Worm (Caenorhabditis elegans) whole organism, late embryonic: ENCODE results near the gene Y54F10BM.3.

ENCODE experiments used
- C08G9.2 ChIP-seq: sonication (generic microtip); optimal IDR thresholded peaks from 2 replicates; lab custom pipeline; 2016; ENCODE audit warnings: mild to moderate bottlenecking, missing genetic modification characterization, moderate library complexity, missing compliant biosample characterization
- C38D4.7 ChIP-seq: fragments of 200-800 bp; sonication (Bioruptor generic); optimal IDR thresholded peaks from 2 replicates; lab custom pipeline; 2018; ENCODE audit warnings: mild to moderate bottlenecking, missing genetic modification characterization, moderate library complexity, missing compliant biosample characterization
- K09A11.1 ChIP-seq: sonication (generic microtip); optimal IDR thresholded peaks from 2 replicates; lab custom pipeline; 2017; ENCODE audit warnings: antibody characterized with exemption, mild to moderate bottlenecking, missing genetic modification characterization, missing compliant biosample characterization; ENCODE audit not compliant: insufficient read depth
- Y22D7AL.16 ChIP-seq: sonication (generic microtip); optimal IDR thresholded peaks from 2 replicates; lab custom pipeline; 2016; ENCODE audit warnings: missing genetic modification characterization, missing compliant biosample characterization
- ahr-1 ChIP-seq: sonication (generic microtip); optimal IDR thresholded peaks from 2 replicates; lab custom pipeline; 2016; ENCODE audit warnings: missing genetic modification characterization, missing compliant biosample characterization
- ama-1 ChIP-seq: fragments of 150-350 bp; optimal IDR thresholded peaks from 2 replicates; lab custom pipeline; 2014
- ceh-14 ChIP-seq: sonication (generic microtip); optimal IDR thresholded peaks from 2 replicates; lab custom pipeline; 2016; ENCODE audit warnings: missing genotype, missing genetic modification characterization, missing compliant biosample characterization
- ceh-18 ChIP-seq: sonication (generic microtip); optimal IDR thresholded peaks from 2 replicates; lab custom pipeline; 2016; ENCODE audit warnings: missing genetic modification characterization, missing compliant biosample characterization
- ceh-2 ChIP-seq: sonication (generic microtip); optimal IDR thresholded peaks from 2 replicates; lab custom pipeline; 2016; ENCODE audit warnings: missing genotype, missing genetic modification characterization, missing compliant biosample characterization
- ceh-22 ChIP-seq: sonication (generic microtip); optimal IDR thresholded peaks from 2 replicates; lab custom pipeline; 2017; ENCODE audit warnings: missing biosample characterization, missing genetic modification characterization
- ceh-30 ChIP-seq: fragments of 150-350 bp; optimal IDR thresholded peaks from 2 replicates; lab custom pipeline; 2014; ENCODE audit warnings: missing biosample characterization, missing genetic modification characterization
- ceh-31 ChIP-seq: sonication (generic microtip); optimal IDR thresholded peaks from 2 replicates; lab custom pipeline; 2016; ENCODE audit warnings: missing genetic modification characterization, missing compliant biosample characterization
- ceh-34 ChIP-seq: sonication (generic microtip); optimal IDR thresholded peaks from 2 replicates; lab custom pipeline; 2016; ENCODE audit warnings: mild to moderate bottlenecking, missing genetic modification characterization, missing compliant biosample characterization
- ceh-45 ChIP-seq: fragments of 200-800 bp; sonication (Bioruptor generic); IDR thresholded peaks from 2 replicates; pipeline ENCODE4 v1.3.6; 2022; ENCODE audit warnings: missing genetic modification reagents, missing genetic modification characterization, missing compliant biosample characterization
- ceh-48 ChIP-seq: sonication (generic microtip); optimal IDR thresholded peaks from 2 replicates; lab custom pipeline; 2016; ENCODE audit warnings: missing genetic modification characterization, inconsistent platforms, missing compliant biosample characterization
- ceh-6 ChIP-seq: fragments of 200-800 bp; sonication (Bioruptor generic); optimal IDR thresholded peaks from 2 replicates; lab custom pipeline; 2018; ENCODE audit warnings: mild to moderate bottlenecking, missing genetic modification characterization, missing compliant biosample characterization
- ceh-9 ChIP-seq: sonication (generic microtip); optimal IDR thresholded peaks from 2 replicates; lab custom pipeline; 2016; ENCODE audit warnings: mild to moderate bottlenecking, missing genetic modification characterization, inconsistent platforms, missing compliant biosample characterization
- che-1 ChIP-seq: sonication (generic microtip); optimal IDR thresholded peaks from 2 replicates; lab custom pipeline; 2016; ENCODE audit warnings: mild to moderate bottlenecking, missing genetic modification characterization, missing compliant biosample characterization
- dmd-4 ChIP-seq: sonication (generic microtip); optimal IDR thresholded peaks from 2 replicates; lab custom pipeline; 2016; ENCODE audit warnings: borderline replicate concordance, missing genetic modification characterization, missing compliant biosample characterization
- dve-1 ChIP-seq: sonication (generic microtip); optimal IDR thresholded peaks from 2 replicates; lab custom pipeline; 2017; ENCODE audit warnings: antibody characterized with exemption, mild to moderate bottlenecking, missing genetic modification characterization, missing compliant biosample characterization
- ets-4 ChIP-seq: sonication (generic microtip); optimal IDR thresholded peaks from 2 replicates; lab custom pipeline; 2016; ENCODE audit warnings: missing genetic modification characterization, missing compliant biosample characterization
- eyg-1 ChIP-seq: sonication (generic microtip); optimal IDR thresholded peaks from 2 replicates; lab custom pipeline; 2016; ENCODE audit warnings: missing genotype, missing genetic modification characterization, missing compliant biosample characterization
- fax-1 ChIP-seq: sonication (generic microtip); optimal IDR thresholded peaks from 2 replicates; lab custom pipeline; 2016; ENCODE audit warnings: missing genotype, missing genetic modification characterization, missing compliant biosample characterization
- fkh-10 ChIP-seq: fragments of 150-350 bp; optimal IDR thresholded peaks from 2 replicates; lab custom pipeline; 2014; ENCODE audit warnings: missing biosample characterization, missing genetic modification reagents, missing genetic modification characterization
- fkh-6 ChIP-seq: sonication (generic microtip); optimal IDR thresholded peaks from 2 replicates; lab custom pipeline; 2016; ENCODE audit warnings: missing genetic modification characterization, missing compliant biosample characterization
- hlh-13 ChIP-seq: fragments of 200-800 bp; sonication (Bioruptor generic); optimal IDR thresholded peaks from 2 replicates; lab custom pipeline; 2018; ENCODE audit warnings: mild to moderate bottlenecking, missing genetic modification characterization, missing compliant biosample characterization
- hlh-15 ChIP-seq: sonication (generic microtip); optimal IDR thresholded peaks from 2 replicates; lab custom pipeline; 2016; ENCODE audit warnings: missing genetic modification characterization, missing compliant biosample characterization
- hlh-30 ChIP-seq: sonication (generic microtip); optimal IDR thresholded peaks from 2 replicates; lab custom pipeline; 2017; ENCODE audit warnings: antibody characterized with exemption, missing genetic modification characterization, missing compliant biosample characterization; ENCODE audit not compliant: insufficient read depth
- hlh-6 ChIP-seq: sonication (generic microtip); optimal IDR thresholded peaks from 2 replicates; lab custom pipeline; 2016; ENCODE audit warnings: missing genotype, missing genetic modification characterization, missing compliant biosample characterization
- hlh-8 ChIP-seq: sonication (generic microtip); optimal IDR thresholded peaks from 2 replicates; lab custom pipeline; 2016; ENCODE audit warnings: missing genotype, missing genetic modification characterization, missing compliant biosample characterization
- lim-6 ChIP-seq: sonication (generic microtip); optimal IDR thresholded peaks from 2 replicates; lab custom pipeline; 2016; ENCODE audit warnings: missing genetic modification characterization, missing compliant biosample characterization
- lin-11 ChIP-seq: fragments of 200-800 bp; sonication (Bioruptor generic); optimal IDR thresholded peaks from 2 replicates; lab custom pipeline; 2018; ENCODE audit warnings: mild to moderate bottlenecking, missing genetic modification characterization, missing compliant biosample characterization
- mec-3 ChIP-seq: sonication (generic microtip); optimal IDR thresholded peaks from 2 replicates; lab custom pipeline; 2016; ENCODE audit warnings: borderline replicate concordance, missing genetic modification characterization, missing compliant biosample characterization
- nfya-1 ChIP-seq: sonication (generic microtip); optimal IDR thresholded peaks from 2 replicates; lab custom pipeline; 2017; ENCODE audit warnings: missing genetic modification characterization, mild to moderate bottlenecking, missing compliant biosample characterization, antibody characterized with exemption, moderate library complexity
- nhr-232 ChIP-seq: sonication (generic microtip); optimal IDR thresholded peaks from 2 replicates; lab custom pipeline; 2016; ENCODE audit warnings: missing genetic modification characterization, missing compliant biosample characterization
- npax-4 ChIP-seq: sonication (generic microtip); optimal IDR thresholded peaks from 2 replicates; lab custom pipeline; 2016; ENCODE audit warnings: missing genetic modification characterization, missing compliant biosample characterization
- odd-2 ChIP-seq: sonication (generic microtip); optimal IDR thresholded peaks from 2 replicates; lab custom pipeline; 2017; ENCODE audit warnings: antibody characterized with exemption, mild to moderate bottlenecking, missing genetic modification characterization, missing compliant biosample characterization
- pag-3 ChIP-seq: sonication (generic microtip); optimal IDR thresholded peaks from 2 replicates; lab custom pipeline; 2016; ENCODE audit warnings: missing compliant biosample characterization, missing genetic modification characterization, borderline replicate concordance
- pat-9 ChIP-seq: fragments of 200-800 bp; sonication (Bioruptor generic); optimal IDR thresholded peaks from 2 replicates; lab custom pipeline; 2018; ENCODE audit warnings: mild to moderate bottlenecking, missing genetic modification characterization, moderate library complexity, missing compliant biosample characterization
- pax-1 ChIP-seq: fragments of 150-350 bp; optimal IDR thresholded peaks from 2 replicates; lab custom pipeline; 2014; ENCODE audit warnings: missing biosample characterization, missing genetic modification characterization
- pha-4 ChIP-seq: fragments of 150-350 bp; optimal IDR thresholded peaks from 2 replicates; lab custom pipeline; 2018; ENCODE audit warnings: missing biosample characterization, missing genetic modification reagents, missing genetic modification characterization
- pros-1 ChIP-seq: fragments of 150-350 bp; optimal IDR thresholded peaks from 2 replicates; lab custom pipeline; 2014; ENCODE audit warnings: missing biosample characterization, missing genetic modification reagents, missing genetic modification characterization
- ref-2 ChIP-seq: sonication (generic microtip); optimal IDR thresholded peaks from 2 replicates; lab custom pipeline; 2016; ENCODE audit warnings: missing genetic modification characterization, missing compliant biosample characterization
- sdc-2 ChIP-seq: sonication (generic microtip); optimal IDR thresholded peaks from 2 replicates; lab custom pipeline; 2016; ENCODE audit warnings: missing genotype, missing genetic modification characterization, missing compliant biosample characterization
- sox-2 ChIP-seq: fragments of 200-800 bp; sonication (Bioruptor generic); IDR thresholded peaks from 2 replicates; pipeline ENCODE4 v1.3.6; 2022; ENCODE audit warnings: missing genetic modification reagents, missing genetic modification characterization, missing compliant biosample characterization
- sox-4 ChIP-seq: sonication (generic microtip); optimal IDR thresholded peaks from 2 replicates; lab custom pipeline; 2017; ENCODE audit warnings: mild to moderate bottlenecking, missing genetic modification characterization, inconsistent platforms, missing compliant biosample characterization
- syd-9 ChIP-seq: sonication (generic microtip); optimal IDR thresholded peaks from 2 replicates; lab custom pipeline; 2016; ENCODE audit warnings: mild to moderate bottlenecking, missing genetic modification characterization, moderate library complexity, missing compliant biosample characterization
- tbx-7 ChIP-seq: sonication (generic microtip); optimal IDR thresholded peaks from 2 replicates; lab custom pipeline; 2016; ENCODE audit warnings: missing genotype, missing genetic modification characterization, missing compliant biosample characterization
- ttx-3 ChIP-seq: sonication (generic microtip); optimal IDR thresholded peaks from 2 replicates; lab custom pipeline; 2016; ENCODE audit warnings: missing genetic modification reagents, missing genetic modification characterization, missing compliant biosample characterization
- unc-3 ChIP-seq, 2 experiments: fragments of 200-800 bp in 1 of 2; sonication (Bioruptor generic) in 1 of 2; sonication (generic microtip) in 1 of 2; conservative IDR thresholded peaks in 1 of 2; optimal IDR thresholded peaks in 1 of 2; 2 replicates each; pipeline versions ENCODE4 v1.3.6 to Lab custom; 2016 to 2022; ENCODE audit warnings: missing compliant biosample characterization in 2 of 2, missing genetic modification characterization in 2 of 2, missing genetic modification reagents in 1 of 2
- unc-55 ChIP-seq: sonication (generic microtip); optimal IDR thresholded peaks from 2 replicates; lab custom pipeline; 2017; ENCODE audit warnings: missing biosample characterization, missing genetic modification reagents, missing genetic modification characterization
- unc-86 ChIP-seq: sonication (generic microtip); optimal IDR thresholded peaks from 2 replicates; lab custom pipeline; 2016; ENCODE audit warnings: missing genetic modification characterization, missing compliant biosample characterization
- zip-5 ChIP-seq: sonication (generic microtip); optimal IDR thresholded peaks from 2 replicates; lab custom pipeline; 2016; ENCODE audit warnings: missing genetic modification characterization, missing compliant biosample characterization

The Y54F10BM.3 gene

ce11 chrIII:2304867-2305266, 23.0 kb downstream of the Y54F10BM.3 start, which contains the start of gene Y54F10BM.9:
Gene Y54F10BM.9, minus strand, starts transcription at chrIII:2304927.
- no peak for TF ChIP-seq fkh-10
- TF ChIP-seq dmd-4 (tag; lab: Kevin White, UChicago) = no peak
- no peak for TF ChIP-seq mec-3
- TF ChIP-seq sdc-2 (tag; lab: Kevin White, UChicago) = no peak
- no peak for TF ChIP-seq unc-3 (GFP tag; conservative IDR thresholded peaks at IDR 0.05; lab: Robert Waterston, UW)
- TF ChIP-seq unc-3 (tag; optimal IDR thresholded peaks at IDR 0.05; lab: Kevin White, UChicago) = no peak
- TF ChIP-seq tbx-7 = no peak
- TF ChIP-seq unc-55 = peak; percentile 68
- no peak for TF ChIP-seq npax-4
- TF ChIP-seq ttx-3 (tag; lab: Kevin White, UChicago) = no peak
- peak; percentile 46 for TF ChIP-seq nfya-1
- TF ChIP-seq ets-4 (tag; lab: Kevin White, UChicago) = no peak
- TF ChIP-seq ahr-1 (tag; lab: Kevin White, UChicago) = no peak
- TF ChIP-seq ceh-6 (GFP tag; lab: Kevin White, UChicago) = no peak
- TF ChIP-seq pha-4 = no peak
- TF ChIP-seq fax-1 = no peak
- TF ChIP-seq ceh-48 (tag; lab: Kevin White, UChicago) = no peak
- TF ChIP-seq hlh-6 = no peak
- peak; percentile 76 for TF ChIP-seq sox-2 (GFP tag; lab: Robert Waterston, UW)
- peak; percentile 3 for TF ChIP-seq ceh-2 (tag; lab: Kevin White, UChicago)
- no peak for TF ChIP-seq fkh-6 (tag; lab: Kevin White, UChicago)
- TF ChIP-seq ceh-14 (tag; lab: Kevin White, UChicago) = no peak
- no peak for TF ChIP-seq eyg-1 (tag; lab: Kevin White, UChicago)
- TF ChIP-seq che-1 (tag; lab: Kevin White, UChicago) = no peak
- TF ChIP-seq nhr-232 (tag; lab: Kevin White, UChicago) = no peak
- TF ChIP-seq sox-4 (tag; lab: Kevin White, UChicago) = no peak
- no peak for TF ChIP-seq ceh-45 (GFP tag; lab: Robert Waterston, UW)
- TF ChIP-seq C38D4.7 (GFP tag; lab: Kevin White, UChicago) = no peak
- peak; percentile 34 for TF ChIP-seq hlh-8 (tag; lab: Kevin White, UChicago)
- TF ChIP-seq unc-86 = no peak
- TF ChIP-seq pax-1 (tag; lab: Kevin White, UChicago) = no peak
- TF ChIP-seq K09A11.1 = no peak
- TF ChIP-seq dve-1 (tag; lab: Kevin White, UChicago) = no peak
- TF ChIP-seq lin-11 (tag; lab: Kevin White, UChicago) = no peak
- TF ChIP-seq ref-2 (tag; lab: Kevin White, UChicago) = peak; percentile 69
- TF ChIP-seq ceh-31 (tag; lab: Kevin White, UChicago) = peak; percentile 76
- no peak for TF ChIP-seq ama-1
- no peak for TF ChIP-seq lim-6 (tag; lab: Kevin White, UChicago)
- TF ChIP-seq pag-3 (tag; lab: Kevin White, UChicago) = no peak
- no peak for TF ChIP-seq zip-5 (tag; lab: Kevin White, UChicago)
- TF ChIP-seq pros-1 (tag; lab: Kevin White, UChicago) = peak; percentile 34
- no peak for TF ChIP-seq odd-2
- TF ChIP-seq ceh-18 (tag; lab: Kevin White, UChicago) = no peak
- no peak for TF ChIP-seq ceh-30 (tag; lab: Kevin White, UChicago)
- TF ChIP-seq hlh-30 (tag; lab: Kevin White, UChicago) = no peak
- no peak for TF ChIP-seq ceh-22 (tag; lab: Kevin White, UChicago)
- no peak for TF ChIP-seq hlh-15 (tag; lab: Kevin White, UChicago)
- no peak for TF ChIP-seq C08G9.2 (tag; lab: Kevin White, UChicago)
- TF ChIP-seq Y22D7AL.16 (tag; lab: Kevin White, UChicago) = no peak
- no peak for TF ChIP-seq pat-9 (tag; lab: Kevin White, UChicago)
- TF ChIP-seq syd-9 (tag; lab: Kevin White, UChicago) = no peak
- no peak for TF ChIP-seq hlh-13 (GFP tag; lab: Kevin White, UChicago)
- peak; percentile 19 for TF ChIP-seq ceh-34 (tag; lab: Kevin White, UChicago)
- TF ChIP-seq ceh-9 (tag; lab: Kevin White, UChicago) = no peak
